Worm (Caenorhabditis elegans): ENCODE data around the gene clc-31.

DNA sequence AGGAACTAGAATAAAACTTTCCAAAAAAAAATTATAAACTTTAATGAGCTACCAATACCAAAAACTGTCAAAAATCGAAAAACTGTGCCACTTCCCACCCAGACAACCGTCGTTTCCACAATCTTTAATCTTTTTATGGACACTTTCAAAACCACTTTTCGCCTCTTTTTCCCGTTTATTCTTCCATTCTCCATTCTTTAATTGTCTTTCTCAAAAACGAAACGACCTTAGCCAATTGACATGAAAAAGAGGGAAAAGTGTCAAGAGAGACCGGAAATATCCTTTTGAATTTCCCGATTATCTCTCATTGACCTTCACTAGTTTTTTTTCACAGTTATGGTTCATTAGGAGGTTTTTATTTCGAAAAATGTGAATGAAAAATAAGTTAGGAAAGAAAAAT is 31.2 kb downstream of the clc-31 start:
- no peak for TF ChIP-seq fos-1 (tag; optimal IDR thresholded peaks at IDR 0.05)
- TF ChIP-seq lsy-2 (tag; optimal IDR thresholded peaks at IDR 0.05) = no peak
- TF ChIP-seq ama-1 (optimal IDR thresholded peaks at IDR 0.05) = no peak
- no peak for TF ChIP-seq lin-39 (tag; optimal IDR thresholded peaks at IDR 0.05)
- TF ChIP-seq nhr-11 (tag; optimal IDR thresholded peaks at IDR 0.05) = no peak
